Worm (Caenorhabditis elegans) whole organism, mixed stage, embryonic: ENCODE results near the gene clc-27.

Experiments
- snpc-4 ChIP-seq: fragments of 150-350 bp; optimal IDR thresholded peaks from 2 replicates; lab custom pipeline; 2014; ENCODE audit warnings: missing biosample characterization, missing genetic modification characterization
- unc-62 ChIP-seq: fragments of 150-350 bp; optimal IDR thresholded peaks from 2 replicates; lab custom pipeline; 2014; ENCODE audit warnings: missing biosample characterization, missing genetic modification reagents, missing genetic modification characterization

DNA sequence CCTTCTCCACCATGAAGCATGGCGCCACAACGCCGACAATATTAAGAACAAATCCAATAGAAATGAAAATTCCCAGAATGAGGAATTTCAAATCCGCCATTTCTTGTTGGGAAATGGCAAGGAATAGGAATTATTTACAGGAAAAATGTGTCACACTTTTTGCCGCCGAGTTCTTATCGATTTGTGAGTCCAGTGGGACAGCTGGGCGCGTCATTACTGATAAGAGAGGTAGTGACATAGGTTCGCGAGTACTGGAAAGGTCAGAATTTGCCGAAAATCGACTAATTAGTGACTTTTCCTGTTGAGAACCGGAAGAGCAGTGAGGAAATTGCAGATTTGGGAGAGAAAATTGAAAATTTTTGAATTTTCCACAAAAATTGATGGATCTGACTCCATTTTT is 20.0 kb downstream of the clc-27 start:
- TF ChIP-seq unc-62 (GFP tag; lab: Kevin White, UChicago) (no peak), snpc-4 (tag; lab: Kevin White, UChicago) (no peak)
